Worm (Caenorhabditis elegans): Measurements from ENCODE around the gene F26C11.3.

ce11 chrII:9938877-9939276 lies 24.0 kb upstream of the F26C11.3 start, which contains the start of the genes C05C10.7 and C05C10.5:
- TF ChIP-seq nhr-237 (tag; optimal IDR thresholded peaks at IDR 0.05) (no peak), elt-3 (tag; optimal IDR thresholded peaks at IDR 0.05) (no peak), unc-62 (GFP tag; optimal IDR thresholded peaks at IDR 0.05) (no peak), ztf-11 (tag; optimal IDR thresholded peaks at IDR 0.05) (no peak), sem-2 (GFP tag; optimal IDR thresholded peaks at IDR 0.05) (no peak), pha-4 (tag; optimal IDR thresholded peaks at IDR 0.05) (no peak), lin-13 (tag; optimal IDR thresholded peaks at IDR 0.05) (no peak), nhr-28 (tag; optimal IDR thresholded peaks at IDR 0.05) (no peak), bed-3 (GFP tag; optimal IDR thresholded peaks at IDR 0.05) (no peak), nhr-12 (tag; optimal IDR thresholded peaks at IDR 0.05) (no peak), mls-2 (tag; optimal IDR thresholded peaks at IDR 0.05) (no peak)
